Fruit fly (Drosophila melanogaster) whole organism, prepupa: ENCODE measurements around the gene CG10340.

Source experiments
- Blimp-1 ChIP-seq: fragments of 200-800 bp; sonication (Bioruptor generic); optimal IDR thresholded peaks from 3 replicates; lab custom pipeline; 2017; ENCODE audit warnings: missing biosample characterization, missing genetic modification characterization, mild to moderate bottlenecking, moderate library complexity, missing genetic modification reagents
- CG10631 ChIP-seq: fragments of 200-800 bp; sonication (Bioruptor generic); optimal IDR thresholded peaks from 2 replicates; lab custom pipeline; 2016; ENCODE audit warnings: missing biosample characterization, missing genetic modification characterization
- CG10669 ChIP-seq: fragments of 200-800 bp; sonication (Bioruptor generic); optimal IDR thresholded peaks from 3 replicates; lab custom pipeline; 2018; ENCODE audit warnings: missing biosample characterization, mild to moderate bottlenecking, missing genetic modification characterization, moderate library complexity
- CG11902 ChIP-seq: fragments of 200-800 bp; sonication (Bioruptor generic); optimal IDR thresholded peaks from 3 replicates; lab custom pipeline; 2016; ENCODE audit warnings: missing biosample characterization, missing genetic modification characterization
- CG15336 ChIP-seq: fragments of 200-800 bp; sonication (Bioruptor generic); IDR thresholded peaks from 2 replicates; pipeline ENCODE4 v1.3.6; 2022; ENCODE audit warnings: missing biosample characterization, missing genetic modification characterization
- CG32006 ChIP-seq: fragments of 200-800 bp; sonication (Bioruptor generic); optimal IDR thresholded peaks from 3 replicates; lab custom pipeline; 2017; ENCODE audit warnings: missing biosample characterization, mild to moderate bottlenecking, missing genetic modification characterization
- CG3919 ChIP-seq: fragments of 200-800 bp; sonication (Bioruptor generic); optimal IDR thresholded peaks from 3 replicates; lab custom pipeline; 2016; ENCODE audit warnings: missing biosample characterization, missing genetic modification characterization
- CG6163 ChIP-seq: fragments of 200-800 bp; sonication (Bioruptor generic); IDR thresholded peaks from 3 replicates; pipeline ENCODE4 v1.3.6; 2022; ENCODE audit warnings: missing biosample characterization, missing genetic modification characterization
- CG6276 ChIP-seq: fragments of 200-800 bp; sonication (Bioruptor generic); optimal IDR thresholded peaks from 2 replicates; lab custom pipeline; 2017; ENCODE audit warnings: missing biosample characterization, mild to moderate bottlenecking, missing genetic modification characterization
- CG6854 ChIP-seq: fragments of 200-800 bp; sonication (Bioruptor generic); optimal IDR thresholded peaks from 2 replicates; lab custom pipeline; 2017; ENCODE audit warnings: missing biosample characterization, mild to moderate bottlenecking, missing genetic modification characterization
- CG7368 ChIP-seq: fragments of 200-800 bp; sonication (Bioruptor generic); optimal IDR thresholded peaks from 3 replicates; lab custom pipeline; 2016; ENCODE audit warnings: missing biosample characterization, missing genetic modification characterization
- CG8319 ChIP-seq: fragments of 200-800 bp; sonication (Bioruptor generic); optimal IDR thresholded peaks from 3 replicates; lab custom pipeline; 2016; ENCODE audit warnings: missing biosample characterization, missing genetic modification characterization
- CG8632 ChIP-seq: fragments of 200-800 bp; sonication (Bioruptor generic); optimal IDR thresholded peaks from 3 replicates; lab custom pipeline; 2016; ENCODE audit warnings: missing biosample characterization, missing genetic modification characterization
- CG9139 ChIP-seq: fragments of 200-800 bp; sonication (Bioruptor generic); optimal IDR thresholded peaks from 3 replicates; lab custom pipeline; 2017; ENCODE audit warnings: missing biosample characterization, mild to moderate bottlenecking, missing genetic modification characterization
- Eip75B ChIP-seq: fragments of 200-800 bp; sonication (Bioruptor generic); optimal IDR thresholded peaks from 3 replicates; lab custom pipeline; 2016; ENCODE audit warnings: missing biosample characterization, missing genetic modification characterization
- Eip78C ChIP-seq: fragments of 200-800 bp; sonication (Bioruptor generic); peaks from one replicate; lab custom pipeline; 2016; ENCODE audit warnings: missing biosample characterization, missing genetic modification characterization
- Ets96B ChIP-seq: fragments of 200-800 bp; optimal IDR thresholded peaks from 2 replicates; lab custom pipeline; 2019; ENCODE audit warnings: missing biosample characterization, mild to moderate bottlenecking, missing genetic modification characterization, moderate library complexity
- Lpt ChIP-seq: fragments of 200-800 bp; sonication (Bioruptor generic); optimal IDR thresholded peaks from 3 replicates; lab custom pipeline; 2016; ENCODE audit warnings: missing biosample characterization, missing genetic modification characterization
- Smox ChIP-seq: fragments of 200-800 bp; sonication (Bioruptor generic); optimal IDR thresholded peaks from 3 replicates; lab custom pipeline; 2016; ENCODE audit warnings: missing biosample characterization, missing genetic modification characterization
- Sox15 ChIP-seq: fragments of 200-800 bp; sonication (Bioruptor generic); optimal IDR thresholded peaks from 3 replicates; lab custom pipeline; 2016; ENCODE audit warnings: missing biosample characterization, missing genetic modification characterization
- cyc ChIP-seq: fragments of 200-800 bp; sonication (Bioruptor generic); optimal IDR thresholded peaks from 3 replicates; lab custom pipeline; 2016; ENCODE audit warnings: missing biosample characterization, missing genetic modification characterization
- dsx ChIP-seq: fragments of 200-800 bp; optimal IDR thresholded peaks from 3 replicates; lab custom pipeline; 2019; ENCODE audit warnings: missing biosample characterization, mild to moderate bottlenecking, missing genetic modification characterization, moderate library complexity; ENCODE audit not compliant: poor library complexity, severe bottlenecking
- esn ChIP-seq: fragments of 200-800 bp; sonication (Bioruptor generic); optimal IDR thresholded peaks from 2 replicates; lab custom pipeline; 2016; ENCODE audit warnings: missing biosample characterization, mild to moderate bottlenecking, missing genetic modification characterization, moderate library complexity
- fd59A ChIP-seq: fragments of 200-800 bp; sonication (Bioruptor generic); optimal IDR thresholded peaks from 2 replicates; lab custom pipeline; 2017; ENCODE audit warnings: missing biosample characterization, mild to moderate bottlenecking, missing genetic modification characterization, missing genetic modification reagents
- fkh ChIP-seq: fragments of 200-800 bp; sonication (Bioruptor generic); optimal IDR thresholded peaks from 3 replicates; lab custom pipeline; 2017; ENCODE audit warnings: missing biosample characterization, mild to moderate bottlenecking, missing genetic modification characterization, moderate library complexity
- pdm3 ChIP-seq: fragments of 200-800 bp; sonication (Bioruptor generic); optimal IDR thresholded peaks from 3 replicates; lab custom pipeline; 2016; ENCODE audit warnings: missing biosample characterization, missing genetic modification characterization
- spab ChIP-seq: fragments of 200-800 bp; sonication (Bioruptor generic); optimal IDR thresholded peaks from 2 replicates; lab custom pipeline; 2017; ENCODE audit warnings: missing biosample characterization, mild to moderate bottlenecking, missing genetic modification characterization, missing genetic modification reagents
- ss ChIP-seq, 2 experiments: fragments of 200-800 bp; sonication (Bioruptor generic); optimal IDR thresholded peaks; 2 replicates in 1 of 2; 3 replicates in 1 of 2; lab custom pipeline; 2017 to 2018; ENCODE audit warnings: mild to moderate bottlenecking in 2 of 2, missing biosample characterization in 2 of 2, missing genetic modification characterization in 2 of 2, moderate library complexity in 1 of 2
- svp ChIP-seq: fragments of 200-800 bp; sonication (Bioruptor generic); peaks from one replicate; lab custom pipeline; 2016; ENCODE audit warnings: missing biosample characterization, missing genetic modification characterization

Gene CG10340

dm6 chr3R:16655494-16656493 is 41.6 kb upstream of the CG10340 start, which contains the start of gene modSP (continued):
- TF ChIP-seq Smox (GFP tag; lab: Kevin White, UChicago) (peak; percentile 49), pdm3 (GFP tag; lab: Kevin White, UChicago) (peak; percentile 53), Blimp-1 (GFP tag; lab: Kevin White, UChicago) (no peak), svp (GFP tag; lab: Kevin White, UChicago) (peak; percentile 87), CG6276 (GFP tag; lab: Kevin White, UChicago) (no peak), fd59A (GFP tag; lab: Kevin White, UChicago) (no peak), CG11902 (GFP tag; lab: Kevin White, UChicago) (no peak), CG8319 (no peak), CG3919 (GFP tag; lab: Kevin White, UChicago) (peak; percentile 53), esn (peak; percentile 68), Lpt (GFP tag; lab: Kevin White, UChicago) (peak; percentile 44), CG8632 (GFP tag; lab: Kevin White, UChicago) (no peak), Sox15 (GFP tag; lab: Kevin White, UChicago) (peak; percentile 29), Ets96B (no peak), spab (GFP tag; lab: Kevin White, UChicago) (no peak), CG9139 (GFP tag; lab: Kevin White, UChicago) (peak; percentile 63)
- TF ChIP-seq, all 60 proteins: peak for 41

dm6 chr3R:16655000-16655493 is 40.9 kb upstream of the CG10340 start:
- TF ChIP-seq CG10669 (GFP tag; lab: Kevin White, UChicago) (peak; percentile 50), CG6163 (no peak), fkh (GFP tag; lab: Kevin White, UChicago) (peak; percentile 69), esn (no peak), CG9139 (GFP tag; lab: Kevin White, UChicago) (no peak)

dm6 chr3R:16652091-16652490 is 37.9 kb upstream of the CG10340 start, which contains the start of gene CG14907:
TSS of gene CG14907 (minus strand) at chr3R:16652319.
- TF ChIP-seq CG15336 (GFP tag; lab: Robert Waterston, UW): no peak
- no peak for TF ChIP-seq CG6276 (GFP tag; lab: Kevin White, UChicago)
- no peak for TF ChIP-seq esn
- TF ChIP-seq Ets96B: no peak
- TF ChIP-seq CG11902 (GFP tag; lab: Kevin White, UChicago): no peak
- no peak for TF ChIP-seq CG6854 (GFP tag; lab: Kevin White, UChicago)
- no peak for TF ChIP-seq Blimp-1 (GFP tag; lab: Kevin White, UChicago)
- TF ChIP-seq CG32006 (GFP tag; lab: Kevin White, UChicago): no peak
- TF ChIP-seq dsx: no peak
- TF ChIP-seq CG8632 (GFP tag; lab: Kevin White, UChicago): no peak
- TF ChIP-seq CG10631 (GFP tag; lab: Kevin White, UChicago): no peak
- TF ChIP-seq, all 60 proteins: peak for 0

- TF ChIP-seq Eip75B (no peak), Eip78C (peak; percentile 34)
These were observed 36.8 kb upstream of the CG10340 start, which contains the start of gene Mettl4 for dm6 chr3R:16650950-16651349. TSS of gene Mettl4 (minus strand) at chr3R:16651157.

dm6 chr3R:16649282-16649681 is 35.1 kb upstream of the CG10340 start:
- TF ChIP-seq Eip75B: no peak
- no peak for TF ChIP-seq CG7368 (GFP tag; lab: Kevin White, UChicago)
- no peak for TF ChIP-seq CG3919 (GFP tag; lab: Kevin White, UChicago)
- no peak for TF ChIP-seq ss (GFP tag; optimal IDR thresholded peaks at IDR 0.05; lab: Kevin White, UChicago)
- no peak for TF ChIP-seq cyc (GFP tag; lab: Kevin White, UChicago)
- TF ChIP-seq, all 60 proteins: peak for 0
